Worm (Caenorhabditis elegans): ENCODE data around the gene C08F11.1.

DNA sequence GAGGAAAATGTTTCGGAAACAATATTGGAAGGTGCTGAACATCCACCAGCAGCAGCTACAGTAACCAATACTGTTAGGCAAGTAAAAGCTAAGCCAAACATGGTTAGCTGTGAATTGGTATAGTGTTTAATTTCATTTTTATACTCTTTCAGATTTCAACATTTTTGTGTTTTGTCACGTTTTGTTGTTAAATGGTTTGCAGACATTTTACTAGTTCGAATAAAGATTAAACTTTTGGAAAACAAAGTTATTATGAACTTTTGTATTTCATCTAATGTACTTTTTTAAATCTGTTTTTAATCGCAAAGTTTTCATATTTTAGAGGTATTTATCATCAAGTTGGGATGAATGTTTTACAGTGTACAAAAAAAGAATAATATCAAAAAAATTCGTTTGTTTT lies 26.6 kb downstream of the C08F11.1 start, which contains the start of gene C08F11.17:
- TF ChIP-seq efl-1 (optimal IDR thresholded peaks at IDR 0.05) (no peak), efl-1 (GFP tag; optimal IDR thresholded peaks at IDR 0.05 in 1 of 2) (no peak), zip-4 (GFP tag; optimal IDR thresholded peaks at IDR 0.05) (no peak), F16B12.6 (tag; optimal IDR thresholded peaks at IDR 0.05) (no peak), lin-13 (GFP tag; optimal IDR thresholded peaks at IDR 0.05) (no peak), snpc-4 (tag; optimal IDR thresholded peaks at IDR 0.05) (no peak), aha-1 (tag; optimal IDR thresholded peaks at IDR 0.05) (no peak), unc-86 (tag; optimal IDR thresholded peaks at IDR 0.05) (no peak), elt-3 (tag; optimal IDR thresholded peaks at IDR 0.05) (no peak), C04F5.9 (tag; optimal IDR thresholded peaks at IDR 0.05) (no peak)
